Worm (Caenorhabditis elegans): Measurements from ENCODE around the gene EEED8.3.

DNA sequence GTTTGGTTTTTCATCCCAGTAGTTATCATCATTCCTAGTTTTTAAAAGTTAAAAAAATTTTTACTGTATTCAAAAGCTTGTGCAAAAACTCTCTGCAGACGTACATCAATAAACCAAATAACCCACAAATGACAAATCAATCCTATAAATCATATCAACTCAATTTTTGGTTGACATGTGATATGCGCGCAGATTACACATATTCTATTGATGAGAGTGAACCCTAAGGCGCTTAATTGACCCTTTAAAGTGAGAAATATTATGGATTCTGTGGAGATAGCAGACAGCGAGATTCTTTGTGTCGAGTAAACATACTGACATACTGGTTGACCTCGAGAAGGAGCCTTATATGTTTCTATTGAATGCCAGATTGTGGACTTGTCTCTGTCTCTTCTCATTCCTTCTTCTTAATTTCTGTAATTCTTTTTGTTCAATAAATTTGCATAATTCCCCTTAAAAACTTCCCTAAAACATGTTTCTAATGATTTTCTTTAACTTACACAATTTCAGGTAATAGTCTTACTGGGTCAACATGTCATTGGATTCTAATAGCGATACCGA is 2.2 kb downstream of the EEED8.3 start, which contains the start of gene EEED8.2:
- TF ChIP-seq nhr-77 (tag; optimal IDR thresholded peaks at IDR 0.05) (no peak), eor-1 (tag; optimal IDR thresholded peaks at IDR 0.05) (no peak), ZK546.5 (tag; optimal IDR thresholded peaks at IDR 0.05) (no peak)

Measured in whole organism, L3 larva.